Worm (Caenorhabditis elegans): ENCODE results near the gene D1054.9.

ce11 chrV:10794463-10794862 lies 3.6 kb upstream of the D1054.9 start:
- TF ChIP-seq W03F9.2 (tag; optimal IDR thresholded peaks at IDR 0.05) (no peak), him-1 (tag; optimal IDR thresholded peaks at IDR 0.05) (no peak)

Measured in whole organism, L4/young adult.